Worm (Caenorhabditis elegans) whole organism, L3 larva: ENCODE measurements around the gene plc-3.
A peak's percentile ranks its signal among the peaks of the same experiment; 100 is the strongest.

Experiments used
- ama-1 ChIP-seq: fragments of 150-350 bp; optimal IDR thresholded peaks from 2 replicates; lab custom pipeline; 2018
- egl-27 ChIP-seq: sonication (generic microtip); optimal IDR thresholded peaks from 4 replicates; lab custom pipeline; 2017; ENCODE audit warnings: missing biosample characterization, missing genetic modification reagents, missing genetic modification characterization
- elt-3 ChIP-seq, 3 experiments: fragments of 150-350 bp in 1 of 3; sonication (generic microtip) in 2 of 3; optimal IDR thresholded peaks; 2 replicates in 2 of 3; 4 replicates in 1 of 3; lab custom pipeline; 2014 to 2017; ENCODE audit warnings: missing biosample characterization in 3 of 3, missing genetic modification characterization in 3 of 3
- lsy-12 ChIP-seq: sonication (generic microtip); optimal IDR thresholded peaks from 2 replicates; lab custom pipeline; 2016; ENCODE audit warnings: mild to moderate bottlenecking, missing genetic modification characterization, missing compliant biosample characterization
- nhr-237 ChIP-seq: fragments of 150-350 bp; optimal IDR thresholded peaks from 2 replicates; lab custom pipeline; 2014; ENCODE audit warnings: missing biosample characterization, missing genetic modification characterization
- nhr-77 ChIP-seq: fragments of 150-350 bp; optimal IDR thresholded peaks from 2 replicates; lab custom pipeline; 2014; ENCODE audit warnings: missing biosample characterization, missing genetic modification characterization
- skn-1 ChIP-seq: fragments of 150-350 bp; optimal IDR thresholded peaks from 2 replicates; lab custom pipeline; 2014; ENCODE audit warnings: missing biosample characterization, missing genetic modification characterization
- ztf-4 ChIP-seq: fragments of 150-350 bp; optimal IDR thresholded peaks from 2 replicates; lab custom pipeline; 2014; ENCODE audit warnings: missing biosample characterization, missing genetic modification characterization

ce11 chrII:10248355-10249041, 25.8 kb downstream of the plc-3 start, which contains the start of gene atad-3:
- TF ChIP-seq ama-1 (lab: Kevin White, UChicago) (no peak), egl-27 (tag; lab: Kevin White, UChicago) (peak; percentile 43), nhr-77 (no peak), lsy-12 (tag; lab: Kevin White, UChicago) (peak; percentile 82), ztf-4 (tag; lab: Kevin White, UChicago) (no peak), elt-3 (tag; optimal IDR thresholded peaks at IDR 0.05; lab: Kevin White, UChicago) (no peak), nhr-237 (tag; lab: Kevin White, UChicago) (no peak), skn-1 (tag; lab: Kevin White, UChicago) (peak; percentile 61)
